Worm (Caenorhabditis elegans): ENCODE data around the gene Y113G7C.1.

Y113G7C.1 gene

DNA sequence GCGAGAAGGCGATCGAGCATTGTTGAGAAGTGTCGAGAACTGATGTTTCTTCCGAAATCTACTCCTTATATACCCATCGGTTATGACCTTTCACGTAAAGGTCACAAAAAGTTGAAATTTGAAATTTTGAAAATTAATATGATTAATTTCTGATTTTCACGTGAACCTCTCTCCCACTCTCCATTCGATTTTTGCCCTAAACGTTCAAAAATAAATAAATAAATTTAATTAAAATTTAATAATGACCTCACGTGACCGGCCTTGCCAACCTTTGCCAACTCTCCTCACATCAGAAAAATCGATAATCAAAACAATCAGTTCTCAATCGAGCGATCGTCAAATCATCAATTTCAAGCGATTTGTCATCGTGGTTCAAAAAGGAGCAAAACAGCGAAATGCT lies at the start of gene Y113G7C.1:
Gene Y113G7C.1 (plus strand): TSS at position 301 of the 400 bp plus-strand sequence.
- TF ChIP-seq nhr-11 (tag; optimal IDR thresholded peaks at IDR 0.05) (no peak), egl-27 (tag; optimal IDR thresholded peaks at IDR 0.05) (no peak), nhr-12 (tag; optimal IDR thresholded peaks at IDR 0.05) (no peak), alr-1 (tag; optimal IDR thresholded peaks at IDR 0.05) (no peak), elt-3 (tag; optimal IDR thresholded peaks at IDR 0.05) (no peak), ama-1 (optimal IDR thresholded peaks at IDR 0.05) (no peak), lsy-2 (tag; optimal IDR thresholded peaks at IDR 0.05) (no peak)

DNA sequence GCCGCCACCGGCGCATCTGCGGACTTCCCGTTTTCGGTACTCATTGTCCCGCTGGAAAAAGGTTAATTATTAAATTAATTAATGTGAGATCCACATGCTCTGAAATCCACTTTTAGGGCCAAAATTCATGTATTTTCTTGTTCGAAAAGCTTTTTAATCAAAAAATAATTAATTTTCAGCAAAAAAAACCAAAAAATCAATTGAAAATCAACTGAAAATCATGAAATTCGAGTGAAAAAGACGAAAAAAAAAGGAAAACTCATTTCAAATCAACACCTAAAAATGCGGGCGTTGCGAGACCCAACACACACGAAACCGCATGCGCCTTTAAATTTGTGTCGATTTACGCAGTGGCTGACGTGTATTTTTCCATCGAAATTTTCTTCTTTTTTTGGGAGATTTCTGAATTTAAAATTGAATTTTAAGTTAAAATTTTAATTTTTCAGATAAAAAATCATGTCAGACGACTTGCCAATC lies 47.8 kb upstream of the Y113G7C.1 start, which contains the start of the genes prmt-1 and cdkr-3:
Gene prmt-1 (minus strand): TSS at position 51 of the 477 bp plus-strand sequence.
Gene cdkr-3 (plus strand): TSS at position 447 of the 477 bp plus-strand sequence.
- peak; percentile 89 for TF ChIP-seq unc-55 (GFP tag; optimal IDR thresholded peaks at IDR 0.05)
- peak; percentile 48 for TF ChIP-seq lin-13 (GFP tag; optimal IDR thresholded peaks at IDR 0.05)
- TF ChIP-seq dmd-4 (tag; optimal IDR thresholded peaks at IDR 0.05) = no peak
- peak; percentile 5 for TF ChIP-seq fos-1 (tag; optimal IDR thresholded peaks at IDR 0.05)
- TF ChIP-seq ZK546.5 (tag; optimal IDR thresholded peaks at IDR 0.05) = no peak
- TF ChIP-seq gmeb-1 (tag; optimal IDR thresholded peaks at IDR 0.05) = peak; percentile 55
- TF ChIP-seq C34F6.9 (tag; optimal IDR thresholded peaks at IDR 0.05) = peak; percentile 56
- TF ChIP-seq nhr-129 (tag; optimal IDR thresholded peaks at IDR 0.05) = peak; percentile 57
- peak; percentile 70 for TF ChIP-seq crh-2 (tag; optimal IDR thresholded peaks at IDR 0.05)
- no peak for TF ChIP-seq mab-5 (tag; optimal IDR thresholded peaks at IDR 0.05)
- TF ChIP-seq R02D3.7 (tag; optimal IDR thresholded peaks at IDR 0.05) = peak; percentile 57
- TF ChIP-seq lsy-2 (tag; optimal IDR thresholded peaks at IDR 0.05) = peak in 1 of 2 experiments; percentile 69
- TF ChIP-seq sma-3 (GFP tag; optimal IDR thresholded peaks at IDR 0.05) = peak; percentile 12
- no peak for TF ChIP-seq snpc-4 (tag; optimal IDR thresholded peaks at IDR 0.05)

DNA sequence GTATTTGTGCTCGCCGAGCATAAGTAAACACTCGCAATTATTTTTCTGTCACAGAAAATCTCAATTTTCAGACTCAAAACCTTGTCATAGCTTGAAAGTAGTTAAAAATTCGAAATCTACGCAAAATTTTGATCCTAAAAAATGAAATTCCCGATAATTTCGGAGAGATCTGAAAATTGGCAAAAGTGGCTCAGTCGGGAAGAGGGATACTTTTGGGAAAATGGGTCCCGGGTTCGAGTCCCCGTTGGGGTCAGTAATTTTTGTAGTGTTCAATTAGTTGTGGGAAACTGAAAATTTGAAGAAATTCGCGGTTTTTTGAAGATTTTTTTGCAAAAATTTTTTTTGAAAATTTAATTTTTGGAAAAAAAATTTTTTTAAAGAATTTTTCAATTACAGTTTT lies 40.6 kb upstream of the Y113G7C.1 start:
- TF ChIP-seq ama-1 (optimal IDR thresholded peaks at IDR 0.05) = no peak
- no peak for TF ChIP-seq ceh-82 (tag; optimal IDR thresholded peaks at IDR 0.05)
- TF ChIP-seq crh-2 (tag; optimal IDR thresholded peaks at IDR 0.05) = no peak
- TF ChIP-seq egl-27 (tag; optimal IDR thresholded peaks at IDR 0.05) = no peak
- no peak for TF ChIP-seq sma-9 (GFP tag; optimal IDR thresholded peaks at IDR 0.05)
- no peak for TF ChIP-seq sma-9 (tag; optimal IDR thresholded peaks at IDR 0.05)
- TF ChIP-seq nhr-129 (tag; optimal IDR thresholded peaks at IDR 0.05) = no peak
- TF ChIP-seq sma-3 (GFP tag; optimal IDR thresholded peaks at IDR 0.05) = no peak
- no peak for TF ChIP-seq nhr-237 (tag; optimal IDR thresholded peaks at IDR 0.05)
- TF ChIP-seq fos-1 (tag; optimal IDR thresholded peaks at IDR 0.05) = no peak
- no peak for TF ChIP-seq nhr-11 (tag; optimal IDR thresholded peaks at IDR 0.05)
- no peak for TF ChIP-seq Y55F3AM.14 (GFP tag; optimal IDR thresholded peaks at IDR 0.05)
- no peak for TF ChIP-seq sem-4 (tag; optimal IDR thresholded peaks at IDR 0.05)
- TF ChIP-seq lin-39 (tag; optimal IDR thresholded peaks at IDR 0.05) = no peak

- TF ChIP-seq ceh-82 (tag; optimal IDR thresholded peaks at IDR 0.05) (no peak), skn-1 (tag; optimal IDR thresholded peaks at IDR 0.05) (no peak), nhr-77 (tag; optimal IDR thresholded peaks at IDR 0.05) (no peak), nhr-237 (tag; optimal IDR thresholded peaks at IDR 0.05) (no peak), F13H6.1 (tag; optimal IDR thresholded peaks at IDR 0.05) (no peak), unc-62 (GFP tag; optimal IDR thresholded peaks at IDR 0.05) (no peak), nhr-129 (tag; optimal IDR thresholded peaks at IDR 0.05) (no peak)
Observed at ce11 chrV:20279309-20279708, 38.2 kb upstream of the Y113G7C.1 start.

ce11 chrV:20279811-20280317 lies 37.7 kb upstream of the Y113G7C.1 start, which contains the start of gene pqn-94:
TSS of gene pqn-94 (minus strand) at chrV:20279861.
- no peak for TF ChIP-seq elt-1 (tag; optimal IDR thresholded peaks at IDR 0.05)
- no peak for TF ChIP-seq mdl-1 (tag; optimal IDR thresholded peaks at IDR 0.05)
- TF ChIP-seq dmd-4 (tag; optimal IDR thresholded peaks at IDR 0.05) = no peak
- peak; percentile 75 for TF ChIP-seq F13H6.1 (tag; optimal IDR thresholded peaks at IDR 0.05)
- no peak for TF ChIP-seq nhr-10 (tag; optimal IDR thresholded peaks at IDR 0.05)

Measured in whole organism, L2 larva.